Fruit fly (Drosophila melanogaster) whole organism, larva: ENCODE measurements around the gene Hr38.

Experiments
- noc ChIP-seq: fragments of 200-800 bp; sonication (Bioruptor generic); optimal IDR thresholded peaks from 3 replicates; lab custom pipeline; 2019; ENCODE audit warnings: missing biosample characterization, mild to moderate bottlenecking, missing genetic modification characterization, moderate library complexity

The Hr38 gene

DNA sequence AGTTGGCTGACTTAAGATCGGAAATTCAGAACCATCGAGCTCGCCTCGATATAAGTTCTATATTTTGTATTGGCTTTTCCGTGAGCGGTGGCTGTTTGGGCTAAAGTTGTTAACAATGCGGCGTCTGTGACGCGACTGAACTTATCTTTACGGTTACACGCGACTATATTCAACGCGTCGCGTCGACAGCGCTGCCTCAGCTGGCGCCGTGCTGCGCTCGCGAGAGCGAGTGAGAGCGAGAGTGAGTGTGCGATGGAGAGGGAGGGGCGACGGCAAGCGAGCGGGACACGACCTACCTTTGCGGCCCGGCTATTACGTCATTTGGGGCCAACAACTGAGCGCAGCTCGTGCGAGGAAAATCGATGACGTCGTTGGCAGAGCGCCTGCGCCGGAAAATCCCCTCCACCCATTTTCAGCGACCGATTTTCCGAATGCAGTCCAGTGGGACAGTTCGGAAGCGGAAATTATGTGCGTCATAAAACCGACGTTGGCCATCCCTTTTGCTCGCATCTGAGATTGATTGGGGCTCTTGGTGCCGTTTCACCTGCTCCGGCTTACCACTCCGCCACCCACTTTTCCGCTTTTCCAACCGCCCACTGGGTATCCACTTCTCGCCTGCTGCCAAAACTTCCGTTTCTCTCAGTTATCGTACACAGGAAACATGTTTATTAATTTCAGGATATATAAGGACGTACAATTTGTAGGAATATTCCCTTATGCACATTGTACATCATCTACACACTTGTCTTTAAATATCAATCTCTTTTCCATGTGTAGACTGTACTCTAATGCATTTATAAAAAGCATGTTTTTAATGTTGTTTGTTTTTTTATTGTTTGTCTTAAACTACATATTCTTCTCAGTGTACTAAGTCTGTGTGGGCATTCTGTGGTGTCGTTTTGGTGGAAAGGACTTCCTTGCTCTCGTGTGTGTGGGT, at the start of gene Hr38:
Gene Hr38, minus strand, starts transcription at position 121 of the 937 bp plus-strand sequence.
- peak; percentile 13 for TF ChIP-seq noc

DNA sequence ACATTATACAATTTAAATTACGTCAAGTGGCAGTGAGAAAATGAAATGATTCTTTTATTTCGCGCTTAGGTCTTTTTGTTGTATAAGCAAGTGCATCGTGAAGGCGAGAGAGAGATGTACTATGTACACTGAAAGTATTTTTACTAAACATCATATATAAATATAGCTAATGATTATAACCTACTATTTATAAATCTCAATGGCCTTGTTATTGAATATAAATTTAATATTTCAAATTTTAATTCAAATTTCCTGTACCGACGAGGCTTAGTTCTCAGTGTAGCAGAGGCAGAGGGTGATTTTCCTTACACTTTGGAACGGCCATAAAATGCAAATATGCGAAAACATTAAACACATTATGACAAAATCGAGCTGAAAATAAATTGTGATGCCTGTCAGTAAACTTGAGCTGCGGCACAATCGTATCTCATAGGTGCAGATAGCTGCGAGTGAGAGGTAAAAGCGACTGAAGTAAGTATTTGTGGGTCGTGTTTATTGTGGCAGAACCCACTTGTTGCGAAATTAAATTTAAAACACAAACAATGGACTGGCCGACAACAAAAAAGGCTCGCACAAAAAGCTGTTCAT, 47.7 kb upstream of the Hr38 start:
- peak; percentile 52 for TF ChIP-seq noc

dm6 chr2L:20760956-20761355, 46.6 kb upstream of the Hr38 start:
- TF ChIP-seq noc = no peak

- peak; percentile 50 for TF ChIP-seq noc
Observed at dm6 chr2L:20759809-20760485, 45.6 kb upstream of the Hr38 start.

DNA sequence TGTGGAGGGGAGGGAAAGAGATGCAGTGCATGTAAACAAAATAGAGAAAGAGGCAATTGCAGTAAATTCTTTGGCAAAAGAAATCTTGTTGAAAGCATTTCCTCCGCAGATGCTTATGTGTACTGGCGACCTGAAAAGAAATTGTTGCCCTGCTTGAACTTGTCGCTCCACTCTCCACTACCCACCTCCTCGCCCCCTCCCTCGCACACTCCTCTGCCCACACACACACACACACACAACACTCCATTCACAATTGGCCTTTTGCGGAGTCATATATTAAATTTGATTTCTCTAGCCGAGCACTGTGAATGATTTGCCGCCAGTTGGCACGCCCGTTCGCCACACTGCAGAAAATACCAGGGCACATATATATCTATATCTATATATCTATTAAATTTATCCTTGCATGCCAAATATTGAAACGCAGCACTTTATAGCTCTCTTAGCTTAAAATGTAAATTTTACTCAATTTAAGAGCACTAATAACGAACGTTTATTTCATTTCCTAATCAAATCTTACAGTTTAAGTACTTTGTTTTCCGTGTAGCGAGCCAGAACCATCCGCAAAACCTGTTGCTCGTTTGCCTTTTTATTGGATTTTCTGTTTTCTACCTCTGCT, 44.6 kb upstream of the Hr38 start:
- TF ChIP-seq noc = peak; percentile 79

dm6 chr2L:20758188-20758846, 43.9 kb upstream of the Hr38 start:
- peak; percentile 19 for TF ChIP-seq noc

dm6 chr2L:20757808-20758187, 43.4 kb upstream of the Hr38 start, which contains the start of the genes Rhau and dia:
Rhau (minus strand) TSS chr2L:20757985.
dia (plus strand) TSS chr2L:20758144.
- TF ChIP-seq noc = peak; percentile 9

- TF ChIP-seq noc = peak; percentile 67
Observed at dm6 chr2L:20752160-20752559, 37.8 kb upstream of the Hr38 start, which contains the start of the genes Amacr and Ns4. Amacr (minus strand) TSS chr2L:20752341. Ns4 (plus strand) TSS chr2L:20752476.

DNA sequence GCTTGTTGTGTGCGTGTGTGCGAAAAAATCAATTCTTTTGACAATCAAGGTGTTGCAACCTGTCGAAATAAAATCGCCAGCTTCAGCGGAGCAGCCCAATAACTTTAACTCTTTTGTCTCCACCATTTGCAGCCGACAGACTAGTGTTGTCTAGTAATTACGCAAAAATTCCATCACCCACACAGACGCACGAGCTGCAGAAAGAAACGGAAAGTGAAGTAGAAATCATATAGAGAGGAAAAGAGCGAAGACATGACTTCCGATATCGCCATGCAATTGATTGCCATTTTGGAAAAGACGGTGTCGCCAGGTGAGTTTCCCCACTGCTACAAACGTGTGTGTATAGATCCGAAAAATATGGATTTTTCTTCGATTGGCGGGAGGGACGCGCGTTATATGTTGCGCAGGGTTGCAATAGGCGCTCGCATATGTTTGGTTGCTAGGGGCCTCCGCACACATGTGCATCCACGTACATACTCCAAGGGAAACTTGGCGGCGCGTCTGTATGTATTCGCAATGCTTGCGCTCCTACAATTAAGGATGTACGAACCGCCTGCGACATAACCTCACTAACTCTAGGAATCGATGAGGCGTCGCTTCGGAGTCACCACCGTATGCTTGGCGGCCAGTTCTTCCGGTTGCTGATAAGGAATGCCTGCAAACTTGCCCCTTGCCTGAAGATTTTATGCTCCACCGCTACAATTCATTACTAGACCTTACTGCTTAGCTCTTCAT, 20.9 kb upstream of the Hr38 start:
- no peak for TF ChIP-seq noc

DNA sequence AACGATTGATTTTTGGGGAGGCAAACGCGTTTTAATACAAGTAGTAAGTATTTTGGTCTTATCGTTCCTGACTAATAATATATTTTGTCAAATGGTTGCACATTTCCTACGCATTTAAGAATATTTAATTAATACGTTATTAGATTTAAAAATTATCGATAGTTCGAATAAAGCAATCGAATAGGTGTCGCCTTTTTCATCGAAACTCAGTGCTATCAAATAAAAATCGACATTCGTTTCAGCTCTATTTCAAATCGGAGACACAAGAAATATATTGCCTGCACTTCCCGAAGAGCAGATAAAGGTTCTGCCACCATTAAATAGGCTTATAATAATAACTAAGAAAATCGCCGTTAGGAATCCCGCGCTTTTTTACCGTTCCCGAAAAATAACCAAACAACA, 20.3 kb upstream of the Hr38 start:
- no peak for TF ChIP-seq noc

DNA sequence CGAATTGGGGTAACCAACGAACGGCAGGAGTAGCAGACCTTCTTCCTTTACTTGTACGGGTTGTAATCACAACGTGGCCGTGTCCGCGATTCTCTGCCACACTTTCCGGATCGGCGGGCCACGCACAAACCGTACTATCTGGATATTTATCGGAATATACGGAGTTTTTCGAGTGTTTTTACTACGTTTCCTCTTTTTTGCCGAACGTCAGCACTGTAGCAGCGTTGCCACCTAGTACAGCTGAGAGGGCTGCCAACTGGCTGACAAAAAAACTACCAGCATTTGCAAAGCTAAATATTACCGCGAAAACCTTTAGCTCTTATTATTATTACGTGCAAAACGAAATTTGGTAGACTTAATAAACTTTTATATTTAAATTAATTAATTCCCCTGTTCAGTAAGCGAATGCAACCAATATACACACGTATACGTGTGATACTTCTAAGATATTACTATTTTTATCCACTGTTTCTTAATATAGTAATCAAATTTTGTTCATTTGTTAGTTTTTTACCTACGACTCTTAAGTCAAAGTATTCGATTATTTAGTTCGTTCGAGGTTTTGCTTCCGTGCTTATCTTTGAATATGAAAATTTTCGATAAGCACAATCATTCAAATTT, 19.8 kb upstream of the Hr38 start, which contains the start of gene TM9SF2:
Gene TM9SF2, minus strand, starts transcription at position 244 of the 621 bp plus-strand sequence.
- TF ChIP-seq noc = no peak

DNA sequence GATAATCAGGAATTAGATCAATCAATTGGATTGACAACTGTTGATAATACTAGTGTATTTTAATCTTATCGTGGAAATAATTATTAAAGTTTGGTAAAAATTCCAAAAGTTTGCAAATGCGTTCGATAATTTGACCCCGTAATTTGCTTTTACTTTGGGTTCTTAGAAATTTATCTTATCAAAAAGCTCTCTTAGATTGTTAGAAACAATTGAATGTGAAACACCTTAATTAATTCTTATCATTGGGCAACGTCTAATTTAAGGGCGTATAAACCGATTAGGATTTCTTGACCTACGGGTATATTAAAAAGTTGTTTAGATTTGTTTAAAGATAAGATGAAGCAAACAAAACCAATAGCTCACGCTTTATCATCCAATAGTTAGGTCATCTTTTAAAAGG, 18.6 kb upstream of the Hr38 start:
- no peak for TF ChIP-seq noc

dm6 chr2L:20730182-20730581, 15.8 kb upstream of the Hr38 start, which contains the start of gene CarT:
CarT (minus strand) TSS chr2L:20730282.
- no peak for TF ChIP-seq noc

DNA sequence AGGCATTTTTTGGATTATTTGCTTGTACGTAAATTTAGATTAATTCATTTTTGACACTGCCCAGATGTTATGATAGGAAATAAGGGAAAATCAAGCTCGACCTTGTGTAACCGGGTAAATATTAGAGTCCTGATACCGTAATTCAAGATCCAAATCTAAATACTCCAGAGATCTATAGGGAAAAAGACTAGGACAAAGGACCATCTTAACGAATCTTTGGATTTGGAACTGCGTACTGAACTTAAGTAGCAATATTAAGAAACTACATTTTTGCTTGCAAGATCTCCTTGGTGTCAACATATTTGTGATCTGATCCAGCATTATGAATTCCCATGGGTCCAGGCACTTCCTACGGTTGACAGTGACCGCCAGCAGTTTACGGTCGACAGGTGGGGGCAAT, 12.1 kb upstream of the Hr38 start, which contains the start of gene CG9316:
Gene CG9316, minus strand, starts transcription at position 101 of the 400 bp plus-strand sequence.
- no peak for TF ChIP-seq noc

DNA sequence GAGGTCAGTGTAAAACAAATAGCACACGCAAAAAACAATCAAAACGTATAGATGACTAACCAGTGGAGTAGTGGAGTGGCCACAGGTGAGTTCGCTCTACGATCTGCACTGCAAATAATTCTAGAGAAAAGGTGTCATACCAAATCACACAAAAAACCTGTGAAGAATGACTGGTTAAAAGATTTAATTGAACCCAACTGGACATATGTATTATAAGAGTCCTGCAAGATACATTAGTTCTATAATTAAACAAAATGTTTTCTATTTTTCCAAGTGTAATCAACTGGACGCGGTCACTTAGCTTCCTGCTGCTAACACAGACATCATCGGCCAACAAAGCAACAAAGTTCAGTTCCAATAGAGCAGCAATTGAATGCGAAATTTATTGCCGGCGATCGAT, 9.6 kb upstream of the Hr38 start:
- TF ChIP-seq noc = no peak
